Fruit fly (Drosophila melanogaster) whole organism, embryonic: ENCODE data around the gene Tip60.

Experiments used
- Bteb2 ChIP-seq: fragments of 200-800 bp; sonication (Bioruptor generic); optimal IDR thresholded peaks from 2 replicates; lab custom pipeline; 2016; ENCODE audit warnings: missing biosample characterization, missing genetic modification characterization
- CG15479 ChIP-seq: fragments of 200-800 bp; sonication (Bioruptor generic); optimal IDR thresholded peaks from 3 replicates; lab custom pipeline; 2019; ENCODE audit warnings: missing biosample characterization, mild to moderate bottlenecking, missing genetic modification characterization, moderate library complexity
- CG15514 ChIP-seq: fragments of 200-800 bp; sonication (Bioruptor generic); optimal IDR thresholded peaks from 3 replicates; lab custom pipeline; 2017; ENCODE audit warnings: missing biosample characterization, missing genetic modification characterization, mild to moderate bottlenecking, moderate library complexity, missing genetic modification reagents
- CG18262 ChIP-seq: fragments of 200-800 bp; optimal IDR thresholded peaks from 3 replicates; lab custom pipeline; 2019; ENCODE audit warnings: missing biosample characterization, mild to moderate bottlenecking, missing genetic modification characterization, moderate library complexity
- CG1832 ChIP-seq: fragments of 200-800 bp; sonication (Bioruptor generic); optimal IDR thresholded peaks from 2 replicates; lab custom pipeline; 2017; ENCODE audit warnings: missing biosample characterization, mild to moderate bottlenecking, missing genetic modification characterization, inconsistent platforms
- CG3838 ChIP-seq: fragments of 200-800 bp; sonication (Bioruptor generic); optimal IDR thresholded peaks from 3 replicates; lab custom pipeline; 2016; ENCODE audit warnings: missing biosample characterization, missing genetic modification characterization
- CG4617 ChIP-seq: fragments of 200-800 bp; sonication (Bioruptor generic); optimal IDR thresholded peaks from 3 replicates; lab custom pipeline; 2016; ENCODE audit warnings: missing biosample characterization, missing genetic modification characterization, borderline replicate concordance
- CG6765 ChIP-seq: fragments of 200-800 bp; sonication (Bioruptor generic); optimal IDR thresholded peaks from 3 replicates; lab custom pipeline; 2017; ENCODE audit warnings: missing biosample characterization, mild to moderate bottlenecking, missing genetic modification characterization
- CG7372 ChIP-seq: fragments of 200-800 bp; sonication (Bioruptor generic); IDR thresholded peaks from 2 replicates; pipeline ENCODE4 v1.3.6; 2022; ENCODE audit warnings: missing biosample characterization, missing genetic modification characterization
- Chrac-16 ChIP-seq: fragments of 200-800 bp; sonication (Bioruptor generic); optimal IDR thresholded peaks from 3 replicates; lab custom pipeline; 2016; ENCODE audit warnings: missing biosample characterization, missing genetic modification characterization
- D ChIP-seq, 2 experiments: fragments of 200-800 bp in 1 of 2; fragments of >200 bp in 1 of 2; sonication (Bioruptor generic) in 1 of 2; optimal IDR thresholded peaks; 2 replicates in 1 of 2; 3 replicates in 1 of 2; lab custom pipeline; 2017; ENCODE audit warnings: mild to moderate bottlenecking in 1 of 2, missing biosample characterization in 1 of 2, missing genetic modification characterization in 1 of 2, missing genetic modification reagents in 1 of 2
- Dref ChIP-seq: fragments of 200-800 bp; sonication (Bioruptor generic); IDR thresholded peaks from 2 replicates; pipeline ENCODE4 v1.3.6; 2022; ENCODE audit warnings: missing biosample characterization, missing genetic modification characterization
- Drgx ChIP-seq: fragments of 200-800 bp; sonication (Bioruptor generic); IDR thresholded peaks from 2 replicates; pipeline ENCODE4 v1.3.6; 2022; ENCODE audit warnings: missing biosample characterization, missing genetic modification characterization
- Elba2 ChIP-seq: fragments of 200-800 bp; sonication (Bioruptor generic); optimal IDR thresholded peaks from 3 replicates; lab custom pipeline; 2016; ENCODE audit warnings: missing biosample characterization, missing genetic modification characterization
- Lim3 ChIP-seq: fragments of 200-800 bp; sonication (Bioruptor generic); IDR thresholded peaks from 2 replicates; pipeline ENCODE4 v1.3.6; 2022; ENCODE audit warnings: missing biosample characterization, missing genetic modification characterization
- Max ChIP-seq: fragments of 200-800 bp; sonication (Bioruptor generic); optimal IDR thresholded peaks from 2 replicates; lab custom pipeline; 2016; ENCODE audit warnings: missing biosample characterization, mild to moderate bottlenecking, missing genetic modification characterization
- Optix ChIP-seq: fragments of 200-800 bp; sonication (Bioruptor generic); IDR thresholded peaks from 3 replicates; pipeline ENCODE4 v1.3.6; 2022; ENCODE audit warnings: missing biosample characterization, missing genetic modification characterization
- Ravus ChIP-seq: fragments of 200-800 bp; sonication (Bioruptor generic); IDR thresholded peaks from 2 replicates; pipeline ENCODE4 v1.3.6; 2022; ENCODE audit warnings: missing biosample characterization, missing genetic modification characterization
- Ssrp ChIP-seq: fragments of 200-800 bp; sonication (Bioruptor generic); optimal IDR thresholded peaks from 2 replicates; lab custom pipeline; 2018; ENCODE audit warnings: missing biosample characterization, mild to moderate bottlenecking, missing genetic modification characterization, moderate library complexity
- cg ChIP-seq: fragments of 200-800 bp; sonication (Bioruptor generic); optimal IDR thresholded peaks from 3 replicates; lab custom pipeline; 2019; ENCODE audit warnings: missing biosample characterization, mild to moderate bottlenecking, missing genetic modification characterization, moderate library complexity
- dmrt11E ChIP-seq: fragments of 200-800 bp; sonication (Bioruptor generic); optimal IDR thresholded peaks from 3 replicates; lab custom pipeline; 2018; ENCODE audit warnings: missing biosample characterization, mild to moderate bottlenecking, missing genetic modification characterization, moderate library complexity
- emc ChIP-seq: fragments of 200-800 bp; sonication (Bioruptor generic); optimal IDR thresholded peaks from 2 replicates; lab custom pipeline; 2016; ENCODE audit warnings: missing biosample characterization, missing genetic modification characterization
- en ChIP-seq: fragments of 200-800 bp; sonication (Bioruptor generic); optimal IDR thresholded peaks from 2 replicates; lab custom pipeline; 2016; ENCODE audit warnings: missing biosample characterization, missing genetic modification characterization
- esg ChIP-seq: fragments of 200-800 bp; sonication (Bioruptor generic); conservative IDR thresholded peaks from 2 replicates; pipeline ENCODE4 v1.3.6; 2022; ENCODE audit warnings: missing biosample characterization, missing genetic modification characterization
- exex ChIP-seq: fragments of 200-800 bp; sonication (Bioruptor generic); optimal IDR thresholded peaks from 4 replicates; lab custom pipeline; 2018; ENCODE audit warnings: missing biosample characterization, mild to moderate bottlenecking, missing genetic modification characterization, moderate library complexity
- fu2 ChIP-seq: fragments of 200-800 bp; sonication (Bioruptor generic); optimal IDR thresholded peaks from 2 replicates; lab custom pipeline; 2016; ENCODE audit warnings: missing biosample characterization, missing genetic modification characterization
- insv ChIP-seq, 2 experiments: fragments of 200-800 bp; sonication (Bioruptor generic); optimal IDR thresholded peaks; 3 replicates each; lab custom pipeline; 2016 to 2018; ENCODE audit warnings: missing biosample characterization in 2 of 2, missing genetic modification characterization in 2 of 2
- jing ChIP-seq: fragments of 200-800 bp; sonication (Bioruptor generic); optimal IDR thresholded peaks from 2 replicates; lab custom pipeline; 2018; ENCODE audit warnings: missing biosample characterization, mild to moderate bottlenecking, missing genetic modification characterization
- nom ChIP-seq: fragments of 200-800 bp; sonication (Bioruptor generic); optimal IDR thresholded peaks from 2 replicates; lab custom pipeline; 2017; ENCODE audit warnings: missing biosample characterization, missing genetic modification characterization, mild to moderate bottlenecking, moderate library complexity, missing genetic modification reagents
- peb ChIP-seq: fragments of 200-800 bp; sonication (Bioruptor generic); IDR thresholded peaks from 2 replicates; pipeline ENCODE4 v1.3.6; 2022; ENCODE audit warnings: missing biosample characterization, missing genetic modification characterization
- pros ChIP-seq: fragments of 200-800 bp; sonication (Bioruptor generic); optimal IDR thresholded peaks from 3 replicates; lab custom pipeline; 2019; ENCODE audit warnings: missing biosample characterization, mild to moderate bottlenecking, missing genetic modification characterization, moderate library complexity
- vvl ChIP-seq: fragments of 200-800 bp; sonication (Bioruptor generic); IDR thresholded peaks from 2 replicates; pipeline ENCODE4 v1.3.6; 2022; ENCODE audit warnings: missing biosample characterization, missing genetic modification characterization
- zen ChIP-seq: fragments of 200-800 bp; sonication (Bioruptor generic); optimal IDR thresholded peaks from 3 replicates; lab custom pipeline; 2018; ENCODE audit warnings: missing biosample characterization, mild to moderate bottlenecking, missing genetic modification characterization, moderate library complexity

The Tip60 gene

dm6 chrX:4113698-4114216, 3.5 kb downstream of the Tip60 start, which contains the start of the genes dgt4 and Nsun2 (continued):
- TF ChIP-seq CG18262 (tag; lab: Kevin White, UChicago) (peak; percentile 0), Chrac-16 (GFP tag; lab: Kevin White, UChicago) (peak; percentile 23), Dref (GFP tag; lab: Robert Waterston, UW) (peak; percentile 64), Lim3 (GFP tag; lab: Robert Waterston, UW) (no peak), en (no peak), Max (GFP tag; lab: Kevin White, UChicago) (peak; percentile 44), emc (no peak), peb (GFP tag; lab: Robert Waterston, UW) (no peak), jing (GFP tag; lab: Kevin White, UChicago) (no peak), CG6765 (GFP tag; lab: Kevin White, UChicago) (no peak), dmrt11E (tag; lab: Kevin White, UChicago) (no peak), Bteb2 (no peak), Ravus (GFP tag; lab: Robert Waterston, UW) (no peak), CG3838 (GFP tag; lab: Kevin White, UChicago) (no peak), CG4617 (GFP tag; lab: Kevin White, UChicago) (no peak), CG7372 (GFP tag; lab: Robert Waterston, UW) (no peak), Drgx (GFP tag; lab: Robert Waterston, UW) (no peak)

dm6 chrX:4108612-4109173, 8.6 kb downstream of the Tip60 start:
- TF ChIP-seq fu2 (GFP tag; lab: Kevin White, UChicago) (no peak), CG1832 (peak; percentile 43), insv (GFP tag; optimal IDR thresholded peaks at IDR 0.05; lab: Kevin White, UChicago) (peak; percentile 98 to 100), Ssrp (tag; lab: Kevin White, UChicago) (no peak), pros (GFP tag; lab: Kevin White, UChicago) (peak; percentile 43), esg (GFP tag; lab: Robert Waterston, UW) (no peak), D (optimal IDR thresholded peaks at IDR 0.05; lab: Kevin White, UChicago) (peak; percentile 86), D (GFP tag; optimal IDR thresholded peaks at IDR 0.05; lab: Kevin White, UChicago) (no peak), vvl (GFP tag; lab: Robert Waterston, UW) (0 out of 2 replicates have a peak, but pooled peaks have one; percentile 14), zen (tag; lab: Kevin White, UChicago) (peak; percentile 56), CG15479 (GFP tag; lab: Kevin White, UChicago) (peak; percentile 80), Elba2 (peak; percentile 90), cg (peak; percentile 53), CG15514 (peak; percentile 39)

dm6 chrX:4108114-4108439, 9.2 kb downstream of the Tip60 start:
- TF ChIP-seq Optix (GFP tag; lab: Robert Waterston, UW): no peak
- TF ChIP-seq exex (tag; lab: Kevin White, UChicago): peak; percentile 12
- peak; percentile 34 for TF ChIP-seq nom
- peak; percentile 42; the same call in 1 of the 2 replicates for TF ChIP-seq Drgx (GFP tag; lab: Robert Waterston, UW)
